Fruit fly (Drosophila melanogaster) whole organism, embryonic: Measurements from ENCODE around the gene Dlip2.

Experiments used
- B-H2 ChIP-seq: fragments of 200-800 bp; sonication (Bioruptor generic); optimal IDR thresholded peaks from 2 replicates; lab custom pipeline; 2018; ENCODE audit warnings: missing biosample characterization, mild to moderate bottlenecking, missing genetic modification characterization
- CG10267 ChIP-seq: fragments of 200-800 bp; sonication (Bioruptor generic); optimal IDR thresholded peaks from 2 replicates; lab custom pipeline; 2018; ENCODE audit warnings: missing biosample characterization, mild to moderate bottlenecking, missing genetic modification characterization, moderate library complexity
- CG10565 ChIP-seq: fragments of 200-800 bp; sonication (Bioruptor generic); optimal IDR thresholded peaks from 3 replicates; lab custom pipeline; 2016; ENCODE audit warnings: missing biosample characterization, mild to moderate bottlenecking, missing genetic modification characterization
- CG14014 ChIP-seq: fragments of 200-800 bp; sonication (Bioruptor generic); IDR thresholded peaks from 2 replicates; pipeline ENCODE4 v1.3.6; 2022; ENCODE audit warnings: missing biosample characterization, missing genetic modification characterization
- CG14710 ChIP-seq: fragments of 200-800 bp; sonication (Bioruptor generic); optimal IDR thresholded peaks from 3 replicates; lab custom pipeline; 2019; ENCODE audit warnings: missing biosample characterization, mild to moderate bottlenecking, missing genetic modification characterization, moderate library complexity
- CG1603 ChIP-seq: fragments of 200-800 bp; sonication (Bioruptor generic); optimal IDR thresholded peaks from 2 replicates; lab custom pipeline; 2019; ENCODE audit warnings: missing biosample characterization, mild to moderate bottlenecking, missing genetic modification characterization, moderate library complexity
- CG1647 ChIP-seq: fragments of 200-800 bp; sonication (Bioruptor generic); optimal IDR thresholded peaks from 3 replicates; lab custom pipeline; 2016; ENCODE audit warnings: missing biosample characterization, missing genetic modification characterization
- CG16813 ChIP-seq: fragments of 200-800 bp; sonication (Bioruptor generic); IDR thresholded peaks from 3 replicates; pipeline ENCODE4 v1.3.6; 2022; ENCODE audit warnings: missing biosample characterization, missing genetic modification characterization; ENCODE audit not compliant: partially characterized antibody
- CG2875 ChIP-seq: fragments of 200-800 bp; sonication (Bioruptor generic); optimal IDR thresholded peaks from 2 replicates; lab custom pipeline; 2017; ENCODE audit warnings: missing biosample characterization, mild to moderate bottlenecking, missing genetic modification characterization, missing genetic modification reagents
- CG30403 ChIP-seq: fragments of 200-800 bp; sonication (Bioruptor generic); optimal IDR thresholded peaks from 3 replicates; lab custom pipeline; 2016; ENCODE audit warnings: missing biosample characterization, missing genetic modification characterization
- CG32532 ChIP-seq: fragments of 200-800 bp; sonication (Bioruptor generic); IDR thresholded peaks from 2 replicates; pipeline ENCODE4 v1.3.6; 2022; ENCODE audit warnings: missing biosample characterization, missing genetic modification characterization
- CG4424 ChIP-seq: fragments of 200-800 bp; sonication (Bioruptor generic); optimal IDR thresholded peaks from 3 replicates; lab custom pipeline; 2016; ENCODE audit warnings: missing biosample characterization, missing genetic modification characterization
- CG4820 ChIP-seq: fragments of 200-800 bp; sonication (Bioruptor generic); optimal IDR thresholded peaks from 3 replicates; lab custom pipeline; 2016; ENCODE audit warnings: missing biosample characterization, missing genetic modification characterization
- Camta ChIP-seq: fragments of 200-800 bp; sonication (Bioruptor generic); optimal IDR thresholded peaks from 2 replicates; lab custom pipeline; 2016; ENCODE audit warnings: missing biosample characterization, missing genetic modification characterization
- Gsc ChIP-seq: fragments of 200-800 bp; sonication (Bioruptor generic); IDR thresholded peaks from 2 replicates; pipeline ENCODE4 v1.3.6; 2022; ENCODE audit warnings: missing biosample characterization, missing genetic modification characterization
- Hmx ChIP-seq: fragments of 200-800 bp; sonication (Bioruptor generic); optimal IDR thresholded peaks from 2 replicates; lab custom pipeline; 2016; ENCODE audit warnings: missing biosample characterization, missing genetic modification characterization
- Med ChIP-seq: fragments of 200-800 bp; sonication (Bioruptor generic); peaks from one replicate; lab custom pipeline; 2016; ENCODE audit warnings: missing biosample characterization, missing genetic modification characterization, mild to moderate bottlenecking, inconsistent platforms, moderate library complexity
- Nf-YC ChIP-seq: fragments of 200-800 bp; optimal IDR thresholded peaks from 3 replicates; lab custom pipeline; 2019; ENCODE audit warnings: missing biosample characterization, mild to moderate bottlenecking, missing genetic modification characterization, moderate library complexity
- NfI ChIP-seq: fragments of 200-800 bp; sonication (Bioruptor generic); optimal IDR thresholded peaks from 3 replicates; lab custom pipeline; 2018; ENCODE audit warnings: missing biosample characterization, mild to moderate bottlenecking, missing genetic modification characterization, moderate library complexity
- PHDP ChIP-seq: fragments of 200-800 bp; sonication (Bioruptor generic); optimal IDR thresholded peaks from 3 replicates; lab custom pipeline; 2018; ENCODE audit warnings: missing biosample characterization, mild to moderate bottlenecking, missing genetic modification characterization, moderate library complexity
- Ptx1 ChIP-seq: fragments of 200-800 bp; sonication (Bioruptor generic); IDR thresholded peaks from 2 replicates; pipeline ENCODE4 v1.3.6; 2022; ENCODE audit warnings: missing biosample characterization, missing genetic modification characterization
- Rfx ChIP-seq: fragments of 200-800 bp; sonication (Bioruptor generic); IDR thresholded peaks from 2 replicates; pipeline ENCODE4 v1.3.6; 2022; ENCODE audit warnings: missing biosample characterization, missing genetic modification characterization
- Stat92E ChIP-seq, 3 experiments: fragments of >200 bp in 2 of 3; fragments of 200-800 bp in 1 of 3; sonication (Bioruptor generic) in 1 of 3; optimal IDR thresholded peaks; 2 replicates each; lab custom pipeline; 2017 to 2019; ENCODE audit warnings: missing biosample characterization in 3 of 3, missing genetic modification characterization in 3 of 3, mild to moderate bottlenecking in 1 of 3, moderate library complexity in 1 of 3
- Trl ChIP-seq, 3 experiments: fragments of >200 bp in 2 of 3; fragments of 200-800 bp in 1 of 3; sonication (Bioruptor generic) in 1 of 3; optimal IDR thresholded peaks; 2 replicates in 1 of 3; 3 replicates in 2 of 3; lab custom pipeline; 2016 to 2017; ENCODE audit warnings: missing biosample characterization in 1 of 3, missing genetic modification characterization in 1 of 3
- Usf ChIP-seq: fragments of 200-800 bp; sonication (Bioruptor generic); optimal IDR thresholded peaks from 2 replicates; lab custom pipeline; 2017; ENCODE audit warnings: missing genotype, missing biosample characterization, missing genetic modification characterization
- Xrp1 ChIP-seq: fragments of 200-800 bp; sonication (Bioruptor generic); IDR thresholded peaks from 2 replicates; pipeline ENCODE4 v1.3.6; 2022; ENCODE audit warnings: missing biosample characterization, missing genetic modification characterization
- bbx ChIP-seq: fragments of 200-800 bp; sonication (Bioruptor generic); IDR thresholded peaks from 2 replicates; pipeline ENCODE4 v1.3.6; 2022; ENCODE audit warnings: missing biosample characterization, missing genetic modification characterization; ENCODE audit not compliant: partially characterized antibody
- chif ChIP-seq, 2 experiments: fragments of 200-800 bp; sonication (Bioruptor generic); optimal IDR thresholded peaks; 3 replicates each; lab custom pipeline; 2016; ENCODE audit warnings: missing biosample characterization in 2 of 2, missing genetic modification characterization in 2 of 2
- dpn ChIP-seq, 2 experiments: fragments of 200-800 bp; sonication (Bioruptor generic); optimal IDR thresholded peaks; 3 replicates each; lab custom pipeline; 2016; ENCODE audit warnings: missing biosample characterization in 2 of 2, missing genetic modification characterization in 2 of 2
- ems ChIP-seq: fragments of 200-800 bp; sonication (Bioruptor generic); optimal IDR thresholded peaks from 3 replicates; lab custom pipeline; 2016; ENCODE audit warnings: missing biosample characterization, missing genetic modification characterization
- gfzf ChIP-seq: fragments of 200-800 bp; sonication (Bioruptor generic); optimal IDR thresholded peaks from 2 replicates; lab custom pipeline; 2016; ENCODE audit warnings: missing biosample characterization, mild to moderate bottlenecking, missing genetic modification characterization, moderate library complexity
- hkb ChIP-seq, 2 experiments: fragments of 200-800 bp in 1 of 2; fragments of >200 bp in 1 of 2; sonication (Bioruptor generic) in 1 of 2; IDR thresholded peaks in 1 of 2; optimal IDR thresholded peaks in 1 of 2; 2 replicates each; pipeline versions ENCODE4 v1.3.6 to Lab custom; 2017 to 2022; ENCODE audit warnings: missing biosample characterization in 1 of 2, missing genetic modification characterization in 1 of 2
- ind ChIP-seq: fragments of 200-800 bp; sonication (Bioruptor generic); optimal IDR thresholded peaks from 3 replicates; lab custom pipeline; 2016; ENCODE audit warnings: missing biosample characterization, missing genetic modification characterization
- jing ChIP-seq: fragments of 200-800 bp; sonication (Bioruptor generic); optimal IDR thresholded peaks from 2 replicates; lab custom pipeline; 2018; ENCODE audit warnings: missing biosample characterization, mild to moderate bottlenecking, missing genetic modification characterization
- lbe ChIP-seq: fragments of 200-800 bp; sonication (Bioruptor generic); optimal IDR thresholded peaks from 2 replicates; lab custom pipeline; 2016; ENCODE audit warnings: missing biosample characterization, mild to moderate bottlenecking, missing genetic modification characterization
- oc ChIP-seq: fragments of 200-800 bp; sonication (Bioruptor generic); optimal IDR thresholded peaks from 2 replicates; lab custom pipeline; 2018; ENCODE audit warnings: missing biosample characterization, mild to moderate bottlenecking, missing genetic modification characterization, moderate library complexity
- pb ChIP-seq: fragments of 200-800 bp; sonication (Bioruptor generic); optimal IDR thresholded peaks from 3 replicates; lab custom pipeline; 2016; ENCODE audit warnings: missing biosample characterization, missing genetic modification characterization
- phol ChIP-seq: fragments of 200-800 bp; sonication (Bioruptor generic); optimal IDR thresholded peaks from 3 replicates; lab custom pipeline; 2018; ENCODE audit warnings: missing biosample characterization, mild to moderate bottlenecking, missing genetic modification characterization, moderate library complexity
- slbo ChIP-seq: fragments of 200-800 bp; sonication (Bioruptor generic); IDR thresholded peaks from 2 replicates; pipeline ENCODE4 v1.3.6; 2022; ENCODE audit warnings: missing biosample characterization, missing genetic modification characterization
- stwl ChIP-seq: fragments of 200-800 bp; sonication (Bioruptor generic); optimal IDR thresholded peaks from 3 replicates; lab custom pipeline; 2018; ENCODE audit warnings: missing biosample characterization, mild to moderate bottlenecking, missing genetic modification characterization, moderate library complexity
- sug ChIP-seq: fragments of 200-800 bp; optimal IDR thresholded peaks from 2 replicates; lab custom pipeline; 2019; ENCODE audit warnings: missing biosample characterization, mild to moderate bottlenecking, missing genetic modification characterization, moderate library complexity
- zen ChIP-seq: fragments of 200-800 bp; sonication (Bioruptor generic); optimal IDR thresholded peaks from 3 replicates; lab custom pipeline; 2018; ENCODE audit warnings: missing biosample characterization, mild to moderate bottlenecking, missing genetic modification characterization, moderate library complexity
- zf30C ChIP-seq: fragments of 200-800 bp; sonication (Bioruptor generic); optimal IDR thresholded peaks from 3 replicates; lab custom pipeline; 2018; ENCODE audit warnings: missing biosample characterization, mild to moderate bottlenecking, missing genetic modification characterization

The Dlip2 gene

DNA sequence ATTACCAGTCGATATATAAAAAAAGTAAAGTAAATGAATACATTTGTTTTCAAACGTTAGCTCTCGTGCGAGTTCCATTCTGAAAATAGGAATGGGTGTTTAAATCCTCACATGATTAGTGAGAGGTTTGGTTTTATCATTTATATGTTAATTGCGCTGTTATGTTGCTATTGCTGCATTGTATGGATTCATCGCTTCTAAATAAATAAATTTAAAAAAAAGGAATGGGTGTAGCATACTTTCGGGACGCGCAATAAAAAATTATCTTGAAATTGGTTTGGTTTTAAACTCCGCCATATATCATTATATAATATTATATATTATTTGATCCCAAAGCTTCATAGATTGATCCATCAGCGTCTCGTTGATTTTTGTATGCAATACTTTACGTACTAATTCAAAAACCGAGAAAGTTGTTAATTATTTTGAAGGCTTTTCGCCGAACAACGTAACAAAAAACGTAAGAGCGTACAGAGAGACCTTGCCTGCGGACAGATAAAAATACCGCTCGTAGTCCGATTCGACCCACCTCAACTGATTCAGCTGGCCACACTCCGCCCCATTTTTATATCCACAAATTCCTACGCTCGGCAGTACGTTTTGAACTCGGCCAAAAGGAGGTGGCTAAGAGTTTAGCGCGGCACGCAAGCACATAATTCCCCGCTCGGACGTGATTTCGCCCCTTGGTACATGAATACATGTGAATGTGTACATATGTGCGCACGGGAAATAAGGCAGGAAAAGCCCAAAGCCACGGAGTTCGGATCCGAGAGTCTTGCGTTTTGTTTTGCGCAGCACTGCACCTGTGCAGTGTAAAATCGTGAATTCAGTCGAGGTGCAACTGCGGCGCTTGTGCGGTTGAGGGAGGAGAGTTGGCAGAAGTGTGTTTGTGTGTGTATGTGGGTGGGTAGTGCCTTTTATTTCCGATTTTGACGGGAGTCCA lies 13.8 kb upstream of the Dlip2 start, which contains the start of gene smash (continued):
- TF ChIP-seq Gsc (GFP tag; lab: Robert Waterston, UW) (no peak), Stat92E (GFP tag; optimal IDR thresholded peaks at IDR 0.05; lab: Kevin White, UChicago) (no peak), stwl (tag; lab: Kevin White, UChicago) (peak; percentile 71), B-H2 (GFP tag; lab: Kevin White, UChicago) (no peak), zf30C (GFP tag; lab: Kevin White, UChicago) (no peak), CG2875 (GFP tag; lab: Kevin White, UChicago) (no peak), Hmx (no peak), Med (GFP tag; lab: Kevin White, UChicago) (peak; percentile 91), chif (GFP tag; optimal IDR thresholded peaks at IDR 0.05; lab: Kevin White, UChicago) (no peak), Camta (GFP tag; lab: Kevin White, UChicago) (peak; percentile 49), slbo (peak; percentile 40; the same call in 1 of the 2 replicates), Usf (GFP tag; lab: Kevin White, UChicago) (no peak), pb (GFP tag; lab: Kevin White, UChicago) (peak; percentile 43)

DNA sequence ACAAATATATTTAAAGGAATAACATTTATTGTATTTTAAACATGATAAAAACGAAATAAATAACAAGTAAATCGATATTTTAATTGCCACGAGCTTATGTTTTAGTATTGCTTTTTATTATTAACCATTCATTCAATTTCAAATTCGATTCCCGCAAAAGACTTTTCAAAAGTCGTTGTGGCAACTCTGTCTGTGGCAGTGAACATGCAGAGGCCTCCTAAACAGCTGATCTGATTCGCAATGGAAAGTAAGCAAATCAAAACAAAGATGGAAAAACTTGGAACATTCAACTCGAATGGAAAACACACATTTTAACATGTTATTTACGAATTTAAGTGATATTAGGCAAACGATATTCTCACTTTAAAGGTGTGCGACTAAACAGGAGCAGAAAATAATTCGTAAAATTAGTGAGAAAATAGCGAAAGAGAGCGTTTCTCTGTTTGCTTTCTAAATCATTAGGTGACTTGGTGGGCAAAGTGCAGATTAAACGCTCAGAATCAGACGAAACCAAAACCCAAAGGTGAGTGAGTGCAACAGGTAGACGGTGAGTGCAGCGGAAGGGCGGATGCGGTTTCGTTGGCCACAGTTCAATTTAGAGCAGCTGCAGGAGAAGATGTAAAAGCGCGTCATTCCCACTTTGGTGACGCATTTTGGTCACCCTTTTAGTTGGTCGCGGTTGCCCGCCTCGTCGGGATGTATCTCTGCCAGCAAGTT lies 9.3 kb upstream of the Dlip2 start, which contains the start of gene spartin:
TSS of gene spartin (plus strand) at position 244 of the 717 bp plus-strand sequence.
- TF ChIP-seq CG14710 (tag; lab: Kevin White, UChicago), result peak; percentile 10
- TF ChIP-seq CG16813 (GFP tag; lab: Robert Waterston, UW), result no peak; the same call in 2 of the 3 replicates
- peak; percentile 40 for TF ChIP-seq CG30403 (GFP tag; lab: Kevin White, UChicago)
- peak; percentile 17 for TF ChIP-seq sug
- TF ChIP-seq CG4424 (GFP tag; lab: Kevin White, UChicago), result peak; percentile 28
- TF ChIP-seq ind, result peak; percentile 19
- TF ChIP-seq NfI (GFP tag; lab: Kevin White, UChicago), result peak; percentile 25
- peak; percentile 21; the same call in 1 of the 2 replicates for TF ChIP-seq CG14014 (GFP tag; lab: Robert Waterston, UW)
- no peak for TF ChIP-seq oc (tag; lab: Kevin White, UChicago)
- peak; percentile 3 for TF ChIP-seq gfzf
- TF ChIP-seq Rfx (GFP tag; lab: Robert Waterston, UW), result peak; percentile 46; the same call in 1 of the 2 replicates
- 0 out of 2 replicates have a peak, but pooled peaks have one; percentile 21 for TF ChIP-seq Ptx1 (GFP tag; lab: Robert Waterston, UW)
- TF ChIP-seq lbe, result peak; percentile 48
- TF ChIP-seq CG1603 (tag; lab: Kevin White, UChicago), result peak; percentile 59
- TF ChIP-seq CG10565 (GFP tag; lab: Kevin White, UChicago), result no peak
- no peak for TF ChIP-seq Trl (optimal IDR thresholded peaks at IDR 0.05; lab: Kevin White, UChicago)
- TF ChIP-seq Trl (GFP tag; optimal IDR thresholded peaks at IDR 0.05; lab: Kevin White, UChicago), result peak; percentile 32
- TF ChIP-seq ems (GFP tag; lab: Kevin White, UChicago), result peak; percentile 40
- peak; percentile 36; the same call in 1 of the 2 replicates for TF ChIP-seq bbx (GFP tag; lab: Robert Waterston, UW)
- TF ChIP-seq zf30C (GFP tag; lab: Kevin White, UChicago), result no peak
- TF ChIP-seq Xrp1 (GFP tag; lab: Robert Waterston, UW), result peak; percentile 24; the same call in 1 of the 2 replicates
- no peak for TF ChIP-seq CG1647 (GFP tag; lab: Kevin White, UChicago)
- TF ChIP-seq Nf-YC (tag; lab: Kevin White, UChicago), result peak; percentile 14
- peak; percentile 14 for TF ChIP-seq PHDP
- peak; percentile 2 for TF ChIP-seq zen (tag; lab: Kevin White, UChicago)
- TF ChIP-seq phol, result peak; percentile 31
- TF ChIP-seq CG10267 (tag; lab: Kevin White, UChicago), result peak; percentile 4
- TF ChIP-seq dpn (GFP tag; optimal IDR thresholded peaks at IDR 0.05; lab: Kevin White, UChicago), result peak in 1 of 2 experiments; percentile 19
- no peak for TF ChIP-seq jing (GFP tag; lab: Kevin White, UChicago)
- TF ChIP-seq hkb (optimal IDR thresholded peaks at IDR 0.05; lab: Kevin White, UChicago), result no peak
- peak; percentile 30; the same call in 1 of the 2 replicates for TF ChIP-seq hkb (GFP tag; IDR thresholded peaks at IDR 0.05; lab: Robert Waterston, UW)
- no peak for TF ChIP-seq CG4820
- TF ChIP-seq stwl (tag; lab: Kevin White, UChicago), result peak; percentile 98
- peak; percentile 36; the same call in 1 of the 2 replicates for TF ChIP-seq CG32532 (GFP tag; lab: Robert Waterston, UW)
